Fruit fly (Drosophila melanogaster) whole organism, embryonic: ENCODE results near the gene CG8907.
A peak's percentile ranks its signal among the peaks of the same experiment; 100 is the strongest.

Experiments used
- Bteb2 ChIP-seq: fragments of 200-800 bp; sonication (Bioruptor generic); optimal IDR thresholded peaks from 2 replicates; lab custom pipeline; 2016; ENCODE audit warnings: missing biosample characterization, missing genetic modification characterization
- CG11504 ChIP-seq: fragments of 200-800 bp; sonication (Bioruptor generic); optimal IDR thresholded peaks from 3 replicates; lab custom pipeline; 2019; ENCODE audit warnings: missing biosample characterization, mild to moderate bottlenecking, missing genetic modification characterization, moderate library complexity
- CG1233 ChIP-seq: fragments of 200-800 bp; sonication (Bioruptor generic); optimal IDR thresholded peaks from 4 replicates; lab custom pipeline; 2018; ENCODE audit warnings: missing biosample characterization, mild to moderate bottlenecking, missing genetic modification characterization
- CG14014 ChIP-seq: fragments of 200-800 bp; sonication (Bioruptor generic); IDR thresholded peaks from 2 replicates; pipeline ENCODE4 v1.3.6; 2022; ENCODE audit warnings: missing biosample characterization, missing genetic modification characterization
- CG14667 ChIP-seq: fragments of 200-800 bp; sonication (Bioruptor generic); IDR thresholded peaks from 2 replicates; pipeline ENCODE4 v1.3.6; 2022; ENCODE audit warnings: missing biosample characterization, missing genetic modification characterization
- CG14710 ChIP-seq: fragments of 200-800 bp; sonication (Bioruptor generic); optimal IDR thresholded peaks from 3 replicates; lab custom pipeline; 2019; ENCODE audit warnings: missing biosample characterization, mild to moderate bottlenecking, missing genetic modification characterization, moderate library complexity
- CG15073 ChIP-seq: fragments of 200-800 bp; sonication (Bioruptor generic); optimal IDR thresholded peaks from 2 replicates; lab custom pipeline; 2016; ENCODE audit warnings: missing biosample characterization, missing genetic modification characterization
- CG15269 ChIP-seq: fragments of 200-800 bp; sonication (Bioruptor generic); optimal IDR thresholded peaks from 2 replicates; lab custom pipeline; 2018; ENCODE audit warnings: missing biosample characterization, mild to moderate bottlenecking, missing genetic modification characterization, moderate library complexity
- CG15601 ChIP-seq: fragments of 200-800 bp; sonication (Bioruptor generic); optimal IDR thresholded peaks from 3 replicates; lab custom pipeline; 2019; ENCODE audit warnings: missing biosample characterization, mild to moderate bottlenecking, missing genetic modification characterization, moderate library complexity
- CG17186 ChIP-seq: fragments of 200-800 bp; sonication (Bioruptor generic); optimal IDR thresholded peaks from 3 replicates; lab custom pipeline; 2017; ENCODE audit warnings: missing biosample characterization, missing genetic modification reagents, missing genetic modification characterization
- CG17802 ChIP-seq: fragments of 200-800 bp; sonication (Bioruptor generic); optimal IDR thresholded peaks from 2 replicates; lab custom pipeline; 2018; ENCODE audit warnings: missing biosample characterization, mild to moderate bottlenecking, missing genetic modification characterization, moderate library complexity
- CG18262 ChIP-seq: fragments of 200-800 bp; optimal IDR thresholded peaks from 3 replicates; lab custom pipeline; 2019; ENCODE audit warnings: missing biosample characterization, mild to moderate bottlenecking, missing genetic modification characterization, moderate library complexity
- CG30431 ChIP-seq: fragments of 200-800 bp; sonication (Bioruptor generic); optimal IDR thresholded peaks from 2 replicates; lab custom pipeline; 2017; ENCODE audit warnings: missing biosample characterization, missing genetic modification characterization
- CG3163 ChIP-seq: fragments of 200-800 bp; sonication (Bioruptor generic); optimal IDR thresholded peaks from 3 replicates; lab custom pipeline; 2016; ENCODE audit warnings: missing biosample characterization, missing genetic modification characterization
- CG32767 ChIP-seq: fragments of 200-800 bp; sonication (Bioruptor generic); IDR thresholded peaks from 2 replicates; pipeline ENCODE4 v1.3.6; 2022; ENCODE audit warnings: missing biosample characterization, missing genetic modification characterization
- CG33557 ChIP-seq: fragments of 200-800 bp; sonication (Bioruptor generic); optimal IDR thresholded peaks from 2 replicates; lab custom pipeline; 2019; ENCODE audit warnings: missing biosample characterization, mild to moderate bottlenecking, missing genetic modification characterization, moderate library complexity
- CG4617 ChIP-seq: fragments of 200-800 bp; sonication (Bioruptor generic); optimal IDR thresholded peaks from 3 replicates; lab custom pipeline; 2016; ENCODE audit warnings: missing biosample characterization, missing genetic modification characterization, borderline replicate concordance
- CG6689 ChIP-seq: fragments of 200-800 bp; sonication (Bioruptor generic); IDR thresholded peaks from 2 replicates; pipeline ENCODE4 v1.3.6; 2022; ENCODE audit warnings: missing biosample characterization, missing genetic modification characterization
- CG8290 ChIP-seq, 3 experiments: fragments of 200-800 bp; sonication (Bioruptor generic); optimal IDR thresholded peaks; 2 replicates each; lab custom pipeline; 2016 to 2019; ENCODE audit warnings: missing biosample characterization in 3 of 3, missing genetic modification characterization in 3 of 3, mild to moderate bottlenecking in 2 of 3, moderate library complexity in 1 of 3
- CG8359 ChIP-seq: fragments of 200-800 bp; sonication (Bioruptor generic); optimal IDR thresholded peaks from 2 replicates; lab custom pipeline; 2017; ENCODE audit warnings: missing biosample characterization, mild to moderate bottlenecking, missing genetic modification characterization, borderline replicate concordance
- CHES-1-like ChIP-seq: fragments of 200-800 bp; sonication (Bioruptor generic); optimal IDR thresholded peaks from 2 replicates; lab custom pipeline; 2016; ENCODE audit warnings: missing biosample characterization, missing genetic modification characterization
- CoRest ChIP-seq: fragments of 200-800 bp; sonication (Bioruptor generic); optimal IDR thresholded peaks from 3 replicates; lab custom pipeline; 2018; ENCODE audit warnings: missing biosample characterization, mild to moderate bottlenecking, missing genetic modification characterization, moderate library complexity
- Doc2 ChIP-seq: fragments of 200-800 bp; sonication (Bioruptor generic); IDR thresholded peaks from 2 replicates; pipeline ENCODE4 v1.3.6; 2022; ENCODE audit warnings: missing biosample characterization, missing genetic modification characterization
- Ets97D ChIP-seq: fragments of 200-800 bp; sonication (Bioruptor generic); optimal IDR thresholded peaks from 3 replicates; lab custom pipeline; 2016; ENCODE audit warnings: missing biosample characterization, missing genetic modification characterization
- Gug ChIP-seq: fragments of 200-800 bp; sonication (Bioruptor generic); IDR thresholded peaks from 4 replicates; pipeline ENCODE4 v1.3.6; 2022; ENCODE audit warnings: missing biosample characterization, missing genetic modification characterization
- H15 ChIP-seq: fragments of 200-800 bp; sonication (Bioruptor generic); IDR thresholded peaks from 3 replicates; pipeline ENCODE4 v1.3.6; 2022; ENCODE audit warnings: missing biosample characterization, missing genetic modification characterization
- HHEX ChIP-seq: fragments of 200-800 bp; sonication (Bioruptor generic); optimal IDR thresholded peaks from 3 replicates; lab custom pipeline; 2017; ENCODE audit warnings: missing biosample characterization, mild to moderate bottlenecking, missing genetic modification characterization, missing genetic modification reagents
- Kr ChIP-seq: fragments of 200-800 bp; sonication (Bioruptor generic); optimal IDR thresholded peaks from 2 replicates; lab custom pipeline; 2017; ENCODE audit warnings: missing biosample characterization, mild to moderate bottlenecking, missing genetic modification characterization
- Meics ChIP-seq: fragments of 200-800 bp; sonication (Bioruptor generic); optimal IDR thresholded peaks from 2 replicates; lab custom pipeline; 2017; ENCODE audit warnings: missing biosample characterization, mild to moderate bottlenecking, missing genetic modification characterization
- Neu2 ChIP-seq: fragments of 200-800 bp; sonication (Bioruptor generic); optimal IDR thresholded peaks from 3 replicates; lab custom pipeline; 2016; ENCODE audit warnings: missing biosample characterization, missing genetic modification characterization, borderline replicate concordance
- Sox102F ChIP-seq: fragments of 200-800 bp; sonication (Bioruptor generic); optimal IDR thresholded peaks from 2 replicates; lab custom pipeline; 2018; ENCODE audit warnings: missing biosample characterization, mild to moderate bottlenecking, missing genetic modification characterization, moderate library complexity
- TFAM ChIP-seq: fragments of 200-800 bp; sonication (Bioruptor generic); optimal IDR thresholded peaks from 2 replicates; lab custom pipeline; 2017; ENCODE audit warnings: missing biosample characterization, missing genetic modification characterization, inconsistent platforms
- Xrp1 ChIP-seq: fragments of 200-800 bp; sonication (Bioruptor generic); IDR thresholded peaks from 2 replicates; pipeline ENCODE4 v1.3.6; 2022; ENCODE audit warnings: missing biosample characterization, missing genetic modification characterization
- cato ChIP-seq: fragments of 200-800 bp; sonication (Bioruptor generic); optimal IDR thresholded peaks from 2 replicates; lab custom pipeline; 2016; ENCODE audit warnings: missing biosample characterization, missing genetic modification characterization, borderline replicate concordance
- chn ChIP-seq: fragments of 200-800 bp; sonication (Bioruptor generic); optimal IDR thresholded peaks from 2 replicates; lab custom pipeline; 2016; ENCODE audit warnings: missing biosample characterization, missing genetic modification characterization
- ems ChIP-seq: fragments of 200-800 bp; sonication (Bioruptor generic); optimal IDR thresholded peaks from 3 replicates; lab custom pipeline; 2016; ENCODE audit warnings: missing biosample characterization, missing genetic modification characterization
- eve ChIP-seq, 2 experiments: fragments of >200 bp; optimal IDR thresholded peaks; 2 replicates each; lab custom pipeline; 2017; ENCODE audit warnings: missing biosample characterization in 2 of 2, missing genetic modification characterization in 2 of 2
- fd96Cb ChIP-seq: fragments of 200-800 bp; sonication (Bioruptor generic); optimal IDR thresholded peaks from 2 replicates; lab custom pipeline; 2018; ENCODE audit warnings: missing biosample characterization, mild to moderate bottlenecking, missing genetic modification characterization, moderate library complexity
- klu ChIP-seq: fragments of 200-800 bp; sonication (Bioruptor generic); IDR thresholded peaks from 2 replicates; pipeline ENCODE4 v1.3.6; 2022; ENCODE audit warnings: missing biosample characterization, missing genetic modification characterization
- onecut ChIP-seq: fragments of 200-800 bp; sonication (Bioruptor generic); IDR thresholded peaks from 2 replicates; pipeline ENCODE4 v1.3.6; 2022; ENCODE audit warnings: missing biosample characterization, missing genetic modification characterization
- scrt ChIP-seq: fragments of 200-800 bp; sonication (Bioruptor generic); optimal IDR thresholded peaks from 2 replicates; lab custom pipeline; 2018; ENCODE audit warnings: missing biosample characterization, mild to moderate bottlenecking, missing genetic modification characterization, moderate library complexity
- sens-2 ChIP-seq: fragments of 200-800 bp; sonication (Bioruptor generic); IDR thresholded peaks from 2 replicates; pipeline ENCODE4 v1.3.6; 2022; ENCODE audit warnings: missing biosample characterization, missing genetic modification characterization
- sug ChIP-seq: fragments of 200-800 bp; optimal IDR thresholded peaks from 2 replicates; lab custom pipeline; 2019; ENCODE audit warnings: missing biosample characterization, mild to moderate bottlenecking, missing genetic modification characterization, moderate library complexity
- toy ChIP-seq: fragments of 200-800 bp; sonication (Bioruptor generic); IDR thresholded peaks from 2 replicates; pipeline ENCODE4 v1.3.6; 2022; ENCODE audit warnings: missing biosample characterization, missing genetic modification characterization
- vnd ChIP-seq: fragments of 200-800 bp; sonication (Bioruptor generic); IDR thresholded peaks from 3 replicates; pipeline ENCODE4 v1.3.6; 2022; ENCODE audit warnings: missing biosample characterization, missing genetic modification characterization; ENCODE audit not compliant: partially characterized antibody
- zfh1 ChIP-seq: fragments of 200-800 bp; sonication (Bioruptor generic); IDR thresholded peaks from 3 replicates; pipeline ENCODE4 v1.3.6; 2022; ENCODE audit warnings: missing biosample characterization, missing genetic modification characterization

Gene CG8907

dm6 chr3R:17052465-17053149, 44.5 kb downstream of the CG8907 start (continued):
- TF ChIP-seq CG8290 (GFP tag; optimal IDR thresholded peaks at IDR 0.05; lab: Kevin White, UChicago) (no peak), CG8290 (tag; optimal IDR thresholded peaks at IDR 0.05; lab: Kevin White, UChicago) (no peak), Ets97D (GFP tag; lab: Kevin White, UChicago) (no peak), Gug (GFP tag; lab: Robert Waterston, UW) (no peak), CG17802 (tag; lab: Kevin White, UChicago) (no peak), Xrp1 (GFP tag; lab: Robert Waterston, UW) (peak; percentile 77), Neu2 (no peak), zfh1 (GFP tag; lab: Robert Waterston, UW) (peak; percentile 44; the same call in 1 of the 3 replicates), CG33557 (GFP tag; lab: Kevin White, UChicago) (peak; percentile 89), Kr (peak; percentile 5), CG1233 (peak; percentile 56), Bteb2 (GFP tag; lab: Kevin White, UChicago) (no peak), sug (tag; lab: Kevin White, UChicago) (no peak), CG6689 (GFP tag; lab: Robert Waterston, UW) (0 out of 2 replicates have a peak, but pooled peaks have one; percentile 33), vnd (no peak), chn (GFP tag; lab: Kevin White, UChicago) (peak; percentile 29), klu (no peak), TFAM (GFP tag; lab: Kevin White, UChicago) (no peak), Meics (no peak), onecut (GFP tag; lab: Robert Waterston, UW) (peak; percentile 18; the same call in 1 of the 2 replicates), HHEX (no peak), CG32767 (no peak), CG15269 (tag; lab: Kevin White, UChicago) (no peak), ems (GFP tag; lab: Kevin White, UChicago) (no peak), CG18262 (tag; lab: Kevin White, UChicago) (peak; percentile 87), CG14014 (no peak), sens-2 (GFP tag; lab: Robert Waterston, UW) (0 out of 2 replicates have a peak, but pooled peaks have one; percentile 26), CG14667 (GFP tag; lab: Robert Waterston, UW) (no peak), CG15601 (tag; lab: Kevin White, UChicago) (peak; percentile 12), CG15073 (no peak), CG3163 (GFP tag; lab: Kevin White, UChicago) (no peak), scrt (no peak), Doc2 (GFP tag; lab: Robert Waterston, UW) (no peak), Sox102F (GFP tag; lab: Kevin White, UChicago) (no peak), CG17186 (no peak), H15 (no peak), CHES-1-like (no peak), cato (peak; percentile 18), CG4617 (GFP tag; lab: Kevin White, UChicago) (no peak), CoRest (tag; lab: Kevin White, UChicago) (peak; percentile 45), CG14710 (peak; percentile 79), eve (GFP tag; optimal IDR thresholded peaks at IDR 0.05; lab: Kevin White, UChicago) (no peak), CG11504 (tag; lab: Kevin White, UChicago) (peak; percentile 16), CG30431 (peak; percentile 15), fd96Cb (peak; percentile 38), CG8359 (GFP tag; lab: Kevin White, UChicago) (peak; percentile 22), toy (GFP tag; lab: Robert Waterston, UW) (no peak)
